Fruit fly (Drosophila melanogaster) whole organism: ENCODE measurements around the gene nol.

ENCODE experiments used
- CG8478 ChIP-seq: fragments of >200 bp; optimal IDR thresholded peaks from 2 replicates; lab custom pipeline; 2018; ENCODE audit warnings: inconsistent platforms
- Dll ChIP-seq: fragments of >200 bp; optimal IDR thresholded peaks from 2 replicates; lab custom pipeline; 2017
- pan ChIP-seq: fragments of >200 bp; optimal IDR thresholded peaks from 2 replicates; lab custom pipeline; 2017
- psq ChIP-seq: fragments of >200 bp; optimal IDR thresholded peaks from 2 replicates; lab custom pipeline; 2017

- TF ChIP-seq pan, result no peak
- no peak for TF ChIP-seq CG8478 (lab: Kevin White, UChicago)
- no peak for TF ChIP-seq psq (lab: Kevin White, UChicago)
- TF ChIP-seq Dll (lab: Kevin White, UChicago), result no peak
Measured at dm6 chr3L:11138862-11139261, 8.2 kb downstream of the nol start.
